Worm (Caenorhabditis elegans): ENCODE measurements around the gene F49E2.2.

F49E2.2 gene

ce11 chrX:9568574-9568973 is 2.0 kb downstream of the F49E2.2 start (continued):
- peak in 1 of 2 experiments; percentile 10 for TF ChIP-seq mdl-1 (tag; optimal IDR thresholded peaks at IDR 0.05)
- TF ChIP-seq snpc-1.2 (GFP tag; IDR thresholded peaks at IDR 0.05), result no peak
- peak; percentile 72 for TF ChIP-seq dmd-6 (GFP tag; IDR thresholded peaks at IDR 0.05)
- TF ChIP-seq duxl-1 (tag; optimal IDR thresholded peaks at IDR 0.05; ENCODE audit: poor library complexity), result no peak
- no peak for TF ChIP-seq lin-38 (GFP tag; IDR thresholded peaks at IDR 0.05)
- TF ChIP-seq F26F4.8 (GFP tag; conservative IDR thresholded peaks at IDR 0.05), result no peak
- no peak for TF ChIP-seq Y48G9A.11 (GFP tag; IDR thresholded peaks at IDR 0.05)
- TF ChIP-seq nhr-11 (tag; optimal IDR thresholded peaks at IDR 0.05), result no peak
- TF ChIP-seq nhr-41 (GFP tag; IDR thresholded peaks at IDR 0.05), result no peak
- no peak for TF ChIP-seq ama-1 (optimal IDR thresholded peaks at IDR 0.05)
- no peak for TF ChIP-seq tag-97 (GFP tag; IDR thresholded peaks at IDR 0.05)
- TF ChIP-seq unc-39 (tag; optimal IDR thresholded peaks at IDR 0.05), result no peak
- no peak for TF ChIP-seq F44E2.7 (GFP tag; IDR thresholded peaks at IDR 0.05)
- TF ChIP-seq skn-1 (tag; optimal IDR thresholded peaks at IDR 0.05), result no peak
- TF ChIP-seq nhr-102 (tag; optimal IDR thresholded peaks at IDR 0.05), result no peak
- no peak for TF ChIP-seq daf-16 (GFP tag; optimal IDR thresholded peaks at IDR 0.05)
- peak; percentile 59 for TF ChIP-seq daf-16 (tag; optimal IDR thresholded peaks at IDR 0.05)
- peak; percentile 74 for TF ChIP-seq pqm-1 (tag; optimal IDR thresholded peaks at IDR 0.05)
- TF ChIP-seq nhr-6 (tag; optimal IDR thresholded peaks at IDR 0.05), result no peak
- TF ChIP-seq hmg-1.1 (GFP tag; IDR thresholded peaks at IDR 0.05), result no peak
- TF ChIP-seq hlh-30 (tag; optimal IDR thresholded peaks at IDR 0.05; ENCODE audit: insufficient read depth), result no peak
- no peak for TF ChIP-seq nhr-111 (GFP tag; optimal IDR thresholded peaks at IDR 0.05)
- no peak for TF ChIP-seq ZK546.5 (tag; optimal IDR thresholded peaks at IDR 0.05)
- no peak for TF ChIP-seq zag-1 (tag; optimal IDR thresholded peaks at IDR 0.05)
- no peak for TF ChIP-seq F49E8.2 (tag; optimal IDR thresholded peaks at IDR 0.05; ENCODE audit: borderline replicate concordance)
- no peak for TF ChIP-seq ceh-44 (GFP tag; IDR thresholded peaks at IDR 0.05)
- TF ChIP-seq ctbp-1 (GFP tag; IDR thresholded peaks at IDR 0.05), result no peak
- no peak for TF ChIP-seq lin-1 (GFP tag; IDR thresholded peaks at IDR 0.05)
- no peak for TF ChIP-seq ceh-62 (tag; optimal IDR thresholded peaks at IDR 0.05)
- TF ChIP-seq egl-43 (GFP tag; IDR thresholded peaks at IDR 0.05), result no peak
- TF ChIP-seq aha-1 (tag), result no peak
- no peak for TF ChIP-seq lsy-2 (tag; optimal IDR thresholded peaks at IDR 0.05)
- no peak for TF ChIP-seq jun-1 (tag; optimal IDR thresholded peaks at IDR 0.05)
- TF ChIP-seq nhr-76 (tag; optimal IDR thresholded peaks at IDR 0.05), result no peak
- no peak for TF ChIP-seq madf-5 (GFP tag; IDR thresholded peaks at IDR 0.05)
- peak in 1 of 2 experiments; percentile 41 for TF ChIP-seq hif-1 (tag; optimal IDR thresholded peaks at IDR 0.05)
- TF ChIP-seq daf-19 (GFP tag; conservative IDR thresholded peaks at IDR 0.05), result no peak
- TF ChIP-seq dmd-9 (GFP tag; IDR thresholded peaks at IDR 0.05), result no peak
- no peak for TF ChIP-seq ZK337.2 (GFP tag; IDR thresholded peaks at IDR 0.05)
- no peak for TF ChIP-seq ceh-28 (tag; optimal IDR thresholded peaks at IDR 0.05)
- no peak for TF ChIP-seq aly-2 (tag; optimal IDR thresholded peaks at IDR 0.05)
- TF ChIP-seq unc-130 (GFP tag; optimal IDR thresholded peaks at IDR 0.05), result no peak
- no peak for TF ChIP-seq saeg-2 (GFP tag; IDR thresholded peaks at IDR 0.05)
- TF ChIP-seq lir-3 (tag; optimal IDR thresholded peaks at IDR 0.05), result no peak
- no peak for TF ChIP-seq nhr-25 (tag; optimal IDR thresholded peaks at IDR 0.05; ENCODE audit: borderline replicate concordance, insufficient read depth)
- no peak for TF ChIP-seq lin-39 (tag; optimal IDR thresholded peaks at IDR 0.05)
- TF ChIP-seq lin-15B (tag; optimal IDR thresholded peaks at IDR 0.05), result no peak
- no peak for TF ChIP-seq Y105C5A.15 (GFP tag; IDR thresholded peaks at IDR 0.05)
- no peak for TF ChIP-seq lin-13 (GFP tag; optimal IDR thresholded peaks at IDR 0.05)
- peak; percentile 48 for TF ChIP-seq dve-1 (tag; optimal IDR thresholded peaks at IDR 0.05; ENCODE audit: insufficient read depth)
- 0 out of 2 replicates have a peak, but pooled peaks have one; percentile 5 for TF ChIP-seq mxl-2 (GFP tag; conservative IDR thresholded peaks at IDR 0.05)
- no peak for TF ChIP-seq pha-4 (GFP tag; IDR thresholded peaks at IDR 0.05)
- no peak for TF ChIP-seq pha-4 (tag; optimal IDR thresholded peaks at IDR 0.05)
